Worm (Caenorhabditis elegans) whole organism, L4 larva: Measurements from ENCODE around the gene C35A5.3.

Experiments
- F26F4.8 ChIP-seq: fragments of 200-800 bp; sonication (Bioruptor generic); conservative IDR thresholded peaks from 2 replicates; pipeline ENCODE4 v1.3.6; 2022; ENCODE audit warnings: missing genetic modification characterization, missing compliant biosample characterization
- R02D3.7 ChIP-seq: fragments of 150-350 bp; sonication (generic microtip); optimal IDR thresholded peaks from 3 replicates; lab custom pipeline; 2014; ENCODE audit warnings: missing biosample characterization, missing genetic modification characterization
- T26A8.4 ChIP-seq: fragments of 200-800 bp; sonication (Bioruptor generic); IDR thresholded peaks from 2 replicates; pipeline ENCODE4 v1.3.6; 2022; ENCODE audit warnings: missing genetic modification characterization, missing compliant biosample characterization
- Y75B8A.6 ChIP-seq: fragments of 200-800 bp; sonication (Bioruptor generic); IDR thresholded peaks from 2 replicates; pipeline ENCODE4 v1.3.6; 2022; ENCODE audit warnings: missing genetic modification reagents, missing genetic modification characterization, missing compliant biosample characterization
- ZK546.5 ChIP-seq, 2 experiments: sonication (generic microtip); optimal IDR thresholded peaks; 2 replicates each; lab custom pipeline; 2017; ENCODE audit warnings: missing biosample characterization in 2 of 2, missing genetic modification characterization in 2 of 2
- aha-1 ChIP-seq: fragments of 150-350 bp; peaks from one replicate; lab custom pipeline; 2014; ENCODE audit warnings: missing biosample characterization, missing genetic modification characterization
- ama-1 ChIP-seq: fragments of 150-350 bp; optimal IDR thresholded peaks from 2 replicates; lab custom pipeline; 2014; ENCODE audit warnings: inconsistent platforms, mixed read lengths
- attf-4 ChIP-seq: sonication (generic microtip); optimal IDR thresholded peaks from 3 replicates; lab custom pipeline; 2017; ENCODE audit warnings: missing biosample characterization, missing genetic modification characterization
- ceh-20 ChIP-seq: fragments of 200-800 bp; sonication (Bioruptor generic); IDR thresholded peaks from 2 replicates; pipeline ENCODE4 v1.3.6; 2022; ENCODE audit warnings: missing genetic modification reagents, missing genetic modification characterization, missing compliant biosample characterization
- ceh-28 ChIP-seq: fragments of 150-350 bp; optimal IDR thresholded peaks from 2 replicates; lab custom pipeline; 2014; ENCODE audit warnings: missing biosample characterization, missing genetic modification reagents, missing genetic modification characterization
- ces-1 ChIP-seq: fragments of 150-350 bp; sonication (generic microtip); optimal IDR thresholded peaks from 4 replicates; lab custom pipeline; 2014; ENCODE audit warnings: missing biosample characterization, missing genetic modification reagents, missing genetic modification characterization
- cey-2 ChIP-seq: sonication (generic microtip); optimal IDR thresholded peaks from 3 replicates; lab custom pipeline; 2017; ENCODE audit warnings: missing genetic modification characterization, mild to moderate bottlenecking, missing compliant biosample characterization, antibody characterized with exemption, borderline replicate concordance; ENCODE audit not compliant: insufficient read depth
- ctbp-1 ChIP-seq: fragments of 200-800 bp; sonication (Bioruptor generic); IDR thresholded peaks from 2 replicates; pipeline ENCODE4 v1.3.6; 2022; ENCODE audit warnings: missing genetic modification reagents, missing genetic modification characterization, missing compliant biosample characterization
- daf-16 ChIP-seq, 3 experiments: sonication (generic microtip); optimal IDR thresholded peaks; 2 replicates each; lab custom pipeline; 2016 to 2017; ENCODE audit warnings: missing genetic modification characterization in 3 of 3, missing genetic modification reagents in 3 of 3, mild to moderate bottlenecking in 2 of 3, missing compliant biosample characterization in 2 of 3, missing biosample characterization in 1 of 3, moderate library complexity in 1 of 3
- dmd-8 ChIP-seq: fragments of 200-800 bp; sonication (Bioruptor generic); IDR thresholded peaks from 2 replicates; pipeline ENCODE4 v1.3.6; 2022; ENCODE audit warnings: missing genetic modification characterization, missing compliant biosample characterization
- fos-1 ChIP-seq: fragments of 150-350 bp; optimal IDR thresholded peaks from 2 replicates; lab custom pipeline; 2014; ENCODE audit warnings: missing biosample characterization, missing genetic modification characterization
- gei-8 ChIP-seq: fragments of 200-800 bp; sonication (Bioruptor generic); optimal IDR thresholded peaks from 2 replicates; lab custom pipeline; 2018; ENCODE audit warnings: mild to moderate bottlenecking, missing genetic modification characterization, missing compliant biosample characterization
- hif-1 ChIP-seq, 2 experiments: sonication (generic microtip); optimal IDR thresholded peaks; 2 replicates each; lab custom pipeline; 2016 to 2017; ENCODE audit warnings: missing compliant biosample characterization in 2 of 2, missing genetic modification characterization in 2 of 2, missing genetic modification reagents in 2 of 2, missing genotype in 2 of 2, mild to moderate bottlenecking in 1 of 2
- jun-1 ChIP-seq: fragments of 150-350 bp; optimal IDR thresholded peaks from 2 replicates; lab custom pipeline; 2014; ENCODE audit warnings: missing biosample characterization, missing genetic modification reagents, missing genetic modification characterization
- lim-7 ChIP-seq: fragments of 200-800 bp; sonication (Bioruptor generic); IDR thresholded peaks from 2 replicates; pipeline ENCODE4 v1.3.6; 2022; ENCODE audit warnings: missing genetic modification characterization, missing compliant biosample characterization
- lin-1 ChIP-seq: fragments of 200-800 bp; sonication (Bioruptor generic); IDR thresholded peaks from 2 replicates; pipeline ENCODE4 v1.3.6; 2022; ENCODE audit warnings: missing genetic modification reagents, missing genetic modification characterization, missing compliant biosample characterization
- mdt-29 ChIP-seq: fragments of 200-800 bp; sonication (Bioruptor generic); IDR thresholded peaks from 2 replicates; pipeline ENCODE4 v1.3.6; 2022; ENCODE audit warnings: missing genetic modification reagents, missing genetic modification characterization, missing compliant biosample characterization
- nhr-28 ChIP-seq: fragments of 150-350 bp; optimal IDR thresholded peaks from 2 replicates; lab custom pipeline; 2014; ENCODE audit warnings: missing biosample characterization, missing genetic modification characterization
- nhr-76 ChIP-seq: fragments of 150-350 bp; optimal IDR thresholded peaks from 2 replicates; lab custom pipeline; 2014; ENCODE audit warnings: missing biosample characterization, missing genetic modification characterization
- pha-4 ChIP-seq, 2 experiments: fragments of 150-350 bp in 1 of 2; fragments of 200-800 bp in 1 of 2; sonication (Bioruptor generic) in 1 of 2; IDR thresholded peaks in 1 of 2; optimal IDR thresholded peaks in 1 of 2; 2 replicates each; pipeline versions ENCODE4 v1.3.6 to Lab custom; 2014 to 2022; ENCODE audit warnings: missing genetic modification characterization in 2 of 2, missing genetic modification reagents in 2 of 2, missing biosample characterization in 1 of 2, missing compliant biosample characterization in 1 of 2
- saeg-2 ChIP-seq: fragments of 200-800 bp; sonication (Bioruptor generic); IDR thresholded peaks from 2 replicates; pipeline ENCODE4 v1.3.6; 2022; ENCODE audit warnings: missing genetic modification reagents, missing genetic modification characterization, missing compliant biosample characterization
- set-16 ChIP-seq: fragments of 200-800 bp; sonication (Bioruptor generic); IDR thresholded peaks from 2 replicates; pipeline ENCODE4 v1.3.6; 2022; ENCODE audit warnings: missing genetic modification reagents, missing genetic modification characterization, missing compliant biosample characterization
- unc-39 ChIP-seq: sonication (generic microtip); optimal IDR thresholded peaks from 2 replicates; lab custom pipeline; 2017; ENCODE audit warnings: missing biosample characterization, missing genetic modification characterization
- unc-62 ChIP-seq, 3 experiments: fragments of 150-350 bp in 1 of 3; sonication (generic microtip); optimal IDR thresholded peaks in 2 of 3; peaks in 1 of 3; 1 replicate in 1 of 3; 2 replicates in 2 of 3; lab custom pipeline; 2014 to 2017; ENCODE audit warnings: missing biosample characterization in 3 of 3, missing genetic modification characterization in 3 of 3, missing genetic modification reagents in 3 of 3, missing genotype in 1 of 3
- vab-7 ChIP-seq: fragments of 200-800 bp; sonication (Bioruptor generic); IDR thresholded peaks from 2 replicates; pipeline ENCODE4 v1.3.6; 2022; ENCODE audit warnings: missing genetic modification reagents, missing genetic modification characterization, missing compliant biosample characterization
- zag-1 ChIP-seq: fragments of 150-350 bp; optimal IDR thresholded peaks from 2 replicates; lab custom pipeline; 2014; ENCODE audit warnings: missing biosample characterization, missing genetic modification characterization
- zfp-3 ChIP-seq: fragments of 200-800 bp; sonication (Bioruptor generic); conservative IDR thresholded peaks from 2 replicates; pipeline ENCODE4 v1.3.6; 2022; ENCODE audit warnings: missing genetic modification reagents, missing genetic modification characterization, missing compliant biosample characterization
- zip-11 ChIP-seq: fragments of 200-800 bp; sonication (Bioruptor generic); IDR thresholded peaks from 2 replicates; pipeline ENCODE4 v1.3.6; 2022; ENCODE audit warnings: missing genetic modification characterization, missing compliant biosample characterization

Gene C35A5.3

ce11 chrV:10476864-10477443, 24.2 kb downstream of the C35A5.3 start (continued):
- TF ChIP-seq dmd-8 (GFP tag; lab: Robert Waterston, UW) = no peak

- TF ChIP-seq ceh-20 (GFP tag; lab: Robert Waterston, UW) (no peak), aha-1 (tag; lab: Kevin White, UChicago) (peak; percentile 96), R02D3.7 (tag; lab: Kevin White, UChicago) (no peak), ces-1 (GFP tag; lab: Kevin White, UChicago) (no peak), ctbp-1 (no peak), jun-1 (tag; lab: Kevin White, UChicago) (no peak), dmd-8 (GFP tag; lab: Robert Waterston, UW) (no peak), attf-4 (no peak), nhr-76 (tag; lab: Kevin White, UChicago) (no peak), ZK546.5 (tag; optimal IDR thresholded peaks at IDR 0.05; lab: Kevin White, UChicago) (no peak), saeg-2 (GFP tag; lab: Robert Waterston, UW) (no peak), vab-7 (no peak), zip-11 (GFP tag; lab: Robert Waterston, UW) (no peak), ceh-28 (tag; lab: Kevin White, UChicago) (no peak), Y75B8A.6 (no peak), ama-1 (lab: Kevin White, UChicago) (peak; percentile 66), fos-1 (tag; lab: Kevin White, UChicago) (no peak), unc-39 (tag; lab: Kevin White, UChicago) (no peak)
Observed at ce11 chrV:10475421-10475820, 25.8 kb downstream of the C35A5.3 start.

ce11 chrV:10474040-10474439, 27.2 kb downstream of the C35A5.3 start:
- TF ChIP-seq mdt-29 (GFP tag; lab: Robert Waterston, UW) (no peak), pha-4 (GFP tag; IDR thresholded peaks at IDR 0.05; lab: Robert Waterston, UW) (no peak), pha-4 (tag; optimal IDR thresholded peaks at IDR 0.05; lab: Kevin White, UChicago) (peak; percentile 51), daf-16 (GFP tag; optimal IDR thresholded peaks at IDR 0.05; lab: Kevin White, UChicago) (peak in 1 of 2 experiments; percentile 76), daf-16 (tag; optimal IDR thresholded peaks at IDR 0.05; lab: Kevin White, UChicago) (no peak), ceh-20 (GFP tag; lab: Robert Waterston, UW) (no peak), ama-1 (lab: Kevin White, UChicago) (peak; percentile 25), lim-7 (GFP tag; lab: Robert Waterston, UW) (no peak), hif-1 (tag; optimal IDR thresholded peaks at IDR 0.05; lab: Kevin White, UChicago) (peak; percentile 48 to 87), aha-1 (tag; lab: Kevin White, UChicago) (peak; percentile 37), T26A8.4 (GFP tag; lab: Robert Waterston, UW) (0 out of 2 replicates have a peak, but pooled peaks have one; percentile 12)
- TF ChIP-seq, all 104 proteins: peak for 6

ce11 chrV:10472901-10473774, 28.1 kb downstream of the C35A5.3 start:
- TF ChIP-seq attf-4 (no peak), lin-1 (GFP tag; lab: Robert Waterston, UW) (no peak), aha-1 (tag; lab: Kevin White, UChicago) (peak; percentile 95), unc-62 (GFP tag; optimal IDR thresholded peaks at IDR 0.05 in 1 of 2; lab: Kevin White, UChicago) (peak in 1 of 2 experiments; percentile 31), unc-62 (tag; optimal IDR thresholded peaks at IDR 0.05; lab: Kevin White, UChicago) (no peak), zag-1 (tag; lab: Kevin White, UChicago) (no peak), hif-1 (tag; optimal IDR thresholded peaks at IDR 0.05; lab: Kevin White, UChicago) (peak; percentile 49 to 81), set-16 (GFP tag; lab: Robert Waterston, UW) (no peak), nhr-28 (tag; lab: Kevin White, UChicago) (peak; percentile 0)

ce11 chrV:10471007-10471406, 30.2 kb downstream of the C35A5.3 start:
- TF ChIP-seq ama-1 (lab: Kevin White, UChicago) = peak; percentile 46
- TF ChIP-seq zfp-3 = 0 out of 2 replicates have a peak, but pooled peaks have one; percentile 25
- no peak for TF ChIP-seq cey-2 (tag; lab: Kevin White, UChicago)
- peak in 1 of 2 experiments; percentile 23 for TF ChIP-seq hif-1 (tag; optimal IDR thresholded peaks at IDR 0.05; lab: Kevin White, UChicago)
- TF ChIP-seq aha-1 (tag; lab: Kevin White, UChicago) = peak; percentile 97
- TF ChIP-seq Y75B8A.6 = 0 out of 2 replicates have a peak, but pooled peaks have one; percentile 6
- TF ChIP-seq vab-7 = no peak
- TF ChIP-seq F26F4.8 (GFP tag; lab: Robert Waterston, UW) = 0 out of 2 replicates have a peak, but pooled peaks have one; percentile 31
- no peak for TF ChIP-seq gei-8 (GFP tag; lab: Kevin White, UChicago)
- no peak for TF ChIP-seq ctbp-1
